Fruit fly (Drosophila melanogaster): ENCODE results near the gene Pgant7.

Gene Pgant7

dm6 chrX:18546785-18547184 lies 47.0 kb upstream of the Pgant7 start (continued):
- TF ChIP-seq CG1621 (tag; optimal IDR thresholded peaks at IDR 0.05) (peak; percentile 11), CG16779 (tag; optimal IDR thresholded peaks at IDR 0.05) (no peak), CG11902 (GFP tag; optimal IDR thresholded peaks at IDR 0.05) (no peak), CG7368 (GFP tag; optimal IDR thresholded peaks at IDR 0.05) (no peak), CG6163 (GFP tag; IDR thresholded peaks at IDR 0.05) (peak; percentile 85), Eip78C (GFP tag) (peak; percentile 81), Ets96B (tag; optimal IDR thresholded peaks at IDR 0.05) (peak; percentile 37), cyc (GFP tag; optimal IDR thresholded peaks at IDR 0.05) (peak; percentile 39), fd59A (GFP tag; optimal IDR thresholded peaks at IDR 0.05) (no peak), CG8119 (GFP tag; IDR thresholded peaks at IDR 0.05) (peak; percentile 85), Eip93F (GFP tag; optimal IDR thresholded peaks at IDR 0.05) (no peak), CG8319 (GFP tag; optimal IDR thresholded peaks at IDR 0.05) (no peak), CG11294 (GFP tag; IDR thresholded peaks at IDR 0.05) (peak; percentile 89), Gug (GFP tag; IDR thresholded peaks at IDR 0.05) (peak; percentile 87), dac (GFP tag; optimal IDR thresholded peaks at IDR 0.05) (peak; percentile 41), Blimp-1 (GFP tag; optimal IDR thresholded peaks at IDR 0.05) (no peak), CG10631 (GFP tag; optimal IDR thresholded peaks at IDR 0.05) (peak; percentile 38), CG4318 (GFP tag; optimal IDR thresholded peaks at IDR 0.05) (peak; percentile 62), CG34406 (GFP tag; optimal IDR thresholded peaks at IDR 0.05) (peak; percentile 20), CG3032 (tag; optimal IDR thresholded peaks at IDR 0.05) (peak; percentile 26), net (GFP tag; optimal IDR thresholded peaks at IDR 0.05) (peak; percentile 45), CG3919 (GFP tag; optimal IDR thresholded peaks at IDR 0.05) (peak; percentile 27)

dm6 chrX:18545157-18545556 lies 45.4 kb upstream of the Pgant7 start:
- no peak for TF ChIP-seq Eip93F (GFP tag; optimal IDR thresholded peaks at IDR 0.05)
- no peak for TF ChIP-seq fd85E (GFP tag; optimal IDR thresholded peaks at IDR 0.05)
- TF ChIP-seq CG6854 (GFP tag; optimal IDR thresholded peaks at IDR 0.05), result no peak
- TF ChIP-seq CG7368 (GFP tag; optimal IDR thresholded peaks at IDR 0.05), result no peak
- no peak for TF ChIP-seq CG15336 (GFP tag; IDR thresholded peaks at IDR 0.05)
- no peak for TF ChIP-seq pdm3 (GFP tag; optimal IDR thresholded peaks at IDR 0.05)
- TF ChIP-seq Met (GFP tag; optimal IDR thresholded peaks at IDR 0.05), result no peak

- TF ChIP-seq CG8119 (GFP tag; IDR thresholded peaks at IDR 0.05) (peak; percentile 36; the same call in 1 of the 3 replicates), Sox15 (GFP tag; optimal IDR thresholded peaks at IDR 0.05) (no peak), CG4318 (GFP tag; optimal IDR thresholded peaks at IDR 0.05) (no peak), fd85E (GFP tag; optimal IDR thresholded peaks at IDR 0.05) (no peak), CG3919 (GFP tag; optimal IDR thresholded peaks at IDR 0.05) (peak; percentile 5), fkh (GFP tag; optimal IDR thresholded peaks at IDR 0.05) (no peak), CG6854 (GFP tag; optimal IDR thresholded peaks at IDR 0.05) (no peak), CG1621 (tag; optimal IDR thresholded peaks at IDR 0.05) (peak; percentile 52), vri (GFP tag; optimal IDR thresholded peaks at IDR 0.05) (peak; percentile 6), Hr39 (GFP tag; optimal IDR thresholded peaks at IDR 0.05) (no peak), fd59A (GFP tag; optimal IDR thresholded peaks at IDR 0.05) (peak; percentile 45), Sox14 (GFP tag; optimal IDR thresholded peaks at IDR 0.05) (no peak), lz (GFP tag; optimal IDR thresholded peaks at IDR 0.05) (no peak), CG6163 (GFP tag; IDR thresholded peaks at IDR 0.05) (peak; percentile 70; the same call in 2 of the 3 replicates), CG3032 (tag; optimal IDR thresholded peaks at IDR 0.05) (peak; percentile 42), Met (GFP tag; optimal IDR thresholded peaks at IDR 0.05) (no peak), Lpt (GFP tag; optimal IDR thresholded peaks at IDR 0.05) (peak; percentile 26), Hr4 (GFP tag; optimal IDR thresholded peaks at IDR 0.05) (no peak), CG6792 (GFP tag; optimal IDR thresholded peaks at IDR 0.05) (no peak), CG11294 (GFP tag; IDR thresholded peaks at IDR 0.05) (no peak), CG34406 (GFP tag; optimal IDR thresholded peaks at IDR 0.05) (peak; percentile 3), CG31627 (GFP tag; optimal IDR thresholded peaks at IDR 0.05) (no peak), CG8319 (GFP tag; optimal IDR thresholded peaks at IDR 0.05) (no peak), spab (GFP tag; optimal IDR thresholded peaks at IDR 0.05) (peak; percentile 73), pdm3 (GFP tag; optimal IDR thresholded peaks at IDR 0.05) (peak; percentile 7), topi (GFP tag; optimal IDR thresholded peaks at IDR 0.05) (no peak), achi (GFP tag; optimal IDR thresholded peaks at IDR 0.05) (peak; percentile 27), Ets96B (tag; optimal IDR thresholded peaks at IDR 0.05) (peak; percentile 61), CG10669 (GFP tag; optimal IDR thresholded peaks at IDR 0.05) (peak; percentile 55), Sox102F (GFP tag; optimal IDR thresholded peaks at IDR 0.05) (no peak), Ets21C (GFP tag; optimal IDR thresholded peaks at IDR 0.05) (no peak), CG11902 (GFP tag; optimal IDR thresholded peaks at IDR 0.05) (no peak), OdsH (GFP tag; optimal IDR thresholded peaks at IDR 0.05) (peak; percentile 2), CG10631 (GFP tag; optimal IDR thresholded peaks at IDR 0.05) (no peak), ss (GFP tag; optimal IDR thresholded peaks at IDR 0.05) (peak; percentile 79 to 85), Eip93F (GFP tag; optimal IDR thresholded peaks at IDR 0.05) (no peak), CG15336 (GFP tag; IDR thresholded peaks at IDR 0.05) (no peak), CG8632 (GFP tag; optimal IDR thresholded peaks at IDR 0.05) (peak; percentile 16)
Measured at dm6 chrX:18544732-18545131, 44.9 kb upstream of the Pgant7 start.

Measured in whole organism, prepupa.